Fruit fly (Drosophila melanogaster) whole organism, adult: ENCODE data around the gene Gli.

Experiments used
- CG11617 ChIP-seq: fragments of 200-800 bp; sonication (Bioruptor generic); optimal IDR thresholded peaks from 2 replicates; lab custom pipeline; 2017; ENCODE audit warnings: mild to moderate bottlenecking, missing biosample characterization, missing genetic modification reagents, missing genetic modification characterization
- CG12768 ChIP-seq: fragments of 200-800 bp; sonication (Bioruptor generic); optimal IDR thresholded peaks from 2 replicates; lab custom pipeline; 2017; ENCODE audit warnings: missing biosample characterization, missing genetic modification characterization, mild to moderate bottlenecking, moderate library complexity, missing genetic modification reagents
- CG14711 ChIP-seq: fragments of 200-800 bp; sonication (Bioruptor generic); optimal IDR thresholded peaks from 2 replicates; lab custom pipeline; 2018; ENCODE audit warnings: missing biosample characterization, mild to moderate bottlenecking, missing genetic modification characterization, moderate library complexity
- CG1620 ChIP-seq: fragments of 200-800 bp; sonication (Bioruptor generic); optimal IDR thresholded peaks from 2 replicates; lab custom pipeline; 2016; ENCODE audit warnings: missing biosample characterization, missing genetic modification characterization
- CG33017 ChIP-seq: fragments of 200-800 bp; sonication (Bioruptor generic); optimal IDR thresholded peaks from 2 replicates; lab custom pipeline; 2018; ENCODE audit warnings: missing biosample characterization, mild to moderate bottlenecking, missing genetic modification characterization, moderate library complexity
- CG5204 ChIP-seq: fragments of 200-800 bp; sonication (Bioruptor generic); optimal IDR thresholded peaks from 2 replicates; lab custom pipeline; 2016; ENCODE audit warnings: missing biosample characterization, missing genetic modification characterization
- CG7045 ChIP-seq: fragments of 200-800 bp; sonication (Bioruptor generic); optimal IDR thresholded peaks from 2 replicates; lab custom pipeline; 2017; ENCODE audit warnings: missing biosample characterization, mild to moderate bottlenecking, missing genetic modification characterization
- CG7101 ChIP-seq: fragments of 200-800 bp; sonication (Bioruptor generic); optimal IDR thresholded peaks from 2 replicates; lab custom pipeline; 2018; ENCODE audit warnings: missing biosample characterization, mild to moderate bottlenecking, missing genetic modification characterization, moderate library complexity
- Clk ChIP-seq: fragments of 200-800 bp; sonication (Bioruptor generic); optimal IDR thresholded peaks from 2 replicates; lab custom pipeline; 2017; ENCODE audit warnings: missing biosample characterization, missing genetic modification characterization
- Crg-1 ChIP-seq: fragments of 200-800 bp; sonication (Bioruptor generic); optimal IDR thresholded peaks from 2 replicates; lab custom pipeline; 2016; ENCODE audit warnings: missing biosample characterization, missing genetic modification characterization
- Hr96 ChIP-seq: fragments of 200-800 bp; sonication (Bioruptor generic); optimal IDR thresholded peaks from 2 replicates; lab custom pipeline; 2016; ENCODE audit warnings: missing biosample characterization, missing genetic modification characterization
- Mnt ChIP-seq: fragments of 200-800 bp; sonication (Bioruptor generic); optimal IDR thresholded peaks from 2 replicates; lab custom pipeline; 2016; ENCODE audit warnings: missing biosample characterization, mild to moderate bottlenecking, missing genetic modification characterization
- bab1 ChIP-seq: fragments of 200-800 bp; sonication (Bioruptor generic); optimal IDR thresholded peaks from 3 replicates; lab custom pipeline; 2019; ENCODE audit warnings: missing biosample characterization, mild to moderate bottlenecking, missing genetic modification characterization, moderate library complexity
- cic ChIP-seq: fragments of 200-800 bp; sonication (Bioruptor generic); optimal IDR thresholded peaks from 2 replicates; lab custom pipeline; 2017; ENCODE audit warnings: missing biosample characterization, mild to moderate bottlenecking, missing genetic modification characterization, moderate library complexity
- cnc ChIP-seq, 2 experiments: fragments of >200 bp; optimal IDR thresholded peaks; 2 replicates each; lab custom pipeline; 2017
- kay ChIP-seq: fragments of 200-800 bp; sonication (Bioruptor generic); peaks from one replicate; lab custom pipeline; 2016; ENCODE audit warnings: missing biosample characterization, missing genetic modification characterization, borderline replicate concordance
- ovo ChIP-seq: fragments of 200-800 bp; sonication (Bioruptor generic); optimal IDR thresholded peaks from 2 replicates; lab custom pipeline; 2016; ENCODE audit warnings: missing biosample characterization, missing genetic modification characterization
- pad ChIP-seq: fragments of 200-800 bp; sonication (Bioruptor generic); optimal IDR thresholded peaks from 3 replicates; lab custom pipeline; 2017; ENCODE audit warnings: missing biosample characterization, missing genetic modification characterization, mild to moderate bottlenecking, moderate library complexity, missing genetic modification reagents
- tj ChIP-seq: fragments of 200-800 bp; sonication (Bioruptor generic); optimal IDR thresholded peaks from 3 replicates; lab custom pipeline; 2017; ENCODE audit warnings: missing biosample characterization, mild to moderate bottlenecking, missing genetic modification characterization, moderate library complexity
- toe ChIP-seq: fragments of 200-800 bp; sonication (Bioruptor generic); optimal IDR thresholded peaks from 2 replicates; lab custom pipeline; 2016; ENCODE audit warnings: missing biosample characterization, missing genetic modification characterization

Gene Gli

dm6 chr2L:15762466-15762865 is at the start of gene Gli:
Gli (minus strand) TSS chr2L:15762758.
- no peak for TF ChIP-seq CG14711
- TF ChIP-seq tj (GFP tag; lab: Kevin White, UChicago) = peak; percentile 68
- no peak for TF ChIP-seq CG1620 (GFP tag; lab: Kevin White, UChicago)
- TF ChIP-seq CG7101 (tag; lab: Kevin White, UChicago) = peak; percentile 22
- TF ChIP-seq Hr96 (GFP tag; lab: Kevin White, UChicago) = no peak
- TF ChIP-seq bab1 (GFP tag; lab: Kevin White, UChicago) = peak; percentile 28
- peak; percentile 53 for TF ChIP-seq cic (GFP tag; lab: Kevin White, UChicago)
- TF ChIP-seq Crg-1 (GFP tag; lab: Kevin White, UChicago) = no peak
- TF ChIP-seq CG33017 (tag; lab: Kevin White, UChicago) = peak; percentile 26
- peak; percentile 46 for TF ChIP-seq Mnt (GFP tag; lab: Kevin White, UChicago)

DNA sequence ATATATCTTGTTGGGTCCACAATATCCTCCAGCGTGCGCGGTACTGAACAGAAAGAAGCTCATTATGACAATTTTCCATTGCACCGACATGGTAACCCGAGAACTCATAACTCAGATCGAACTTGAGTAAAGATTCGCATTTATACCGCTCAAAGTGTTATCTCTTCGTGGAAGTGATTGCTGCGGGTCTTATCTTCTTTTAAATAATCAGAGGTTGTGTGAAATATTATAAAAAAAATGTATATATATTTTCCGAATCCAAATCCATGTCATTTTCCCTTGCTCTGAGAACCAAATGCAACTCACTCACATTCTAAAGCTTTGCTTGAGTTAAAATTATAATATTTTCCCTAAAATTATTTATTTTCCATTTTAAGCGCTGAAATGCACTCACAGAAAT is 49.5 kb upstream of the Gli start, which contains the start of gene CG42876:
Gene CG42876, minus strand, starts transcription at position 101 of the 400 bp plus-strand sequence.
- TF ChIP-seq tj (GFP tag; lab: Kevin White, UChicago) = no peak
- no peak for TF ChIP-seq Mnt (GFP tag; lab: Kevin White, UChicago)
- TF ChIP-seq CG5204 (GFP tag; lab: Kevin White, UChicago) = no peak
- no peak for TF ChIP-seq CG7045 (GFP tag; lab: Kevin White, UChicago)
- no peak for TF ChIP-seq Crg-1 (GFP tag; lab: Kevin White, UChicago)
- TF ChIP-seq CG14711 = no peak
- TF ChIP-seq Clk (GFP tag; lab: Kevin White, UChicago) = no peak
- no peak for TF ChIP-seq Hr96 (GFP tag; lab: Kevin White, UChicago)

DNA sequence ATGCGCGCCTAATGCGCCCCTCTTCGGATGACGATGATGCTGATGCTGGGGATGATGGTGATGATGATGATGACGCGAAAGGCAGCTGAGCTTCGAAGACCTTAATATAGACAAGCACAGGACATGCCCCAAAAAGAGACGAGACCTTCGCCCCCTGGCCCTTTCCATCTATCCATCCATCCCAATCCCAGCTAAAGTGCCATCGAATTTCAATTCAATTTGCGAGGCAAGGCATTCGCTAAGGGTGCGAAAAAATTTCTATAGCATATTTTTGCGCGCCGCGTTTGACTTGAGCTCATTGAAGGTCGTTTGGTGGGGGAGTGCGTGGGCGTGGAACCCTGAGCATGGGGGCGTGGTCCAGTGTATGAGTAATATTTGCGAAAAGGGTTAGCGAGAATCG is 33.7 kb upstream of the Gli start:
- TF ChIP-seq tj (GFP tag; lab: Kevin White, UChicago) (no peak), CG7101 (tag; lab: Kevin White, UChicago) (no peak), CG7045 (GFP tag; lab: Kevin White, UChicago) (no peak), CG11617 (GFP tag; lab: Kevin White, UChicago) (no peak), Crg-1 (GFP tag; lab: Kevin White, UChicago) (no peak), toe (GFP tag; lab: Kevin White, UChicago) (no peak), ovo (GFP tag; lab: Kevin White, UChicago) (no peak)

dm6 chr2L:15783785-15784184 is 21.2 kb upstream of the Gli start, which contains the start of gene t-Grip91:
t-Grip91 (plus strand) TSS chr2L:15784085.
- TF ChIP-seq CG1620 (GFP tag; lab: Kevin White, UChicago) (no peak), CG14711 (no peak), Crg-1 (GFP tag; lab: Kevin White, UChicago) (no peak), CG5204 (GFP tag; lab: Kevin White, UChicago) (no peak), CG7101 (tag; lab: Kevin White, UChicago) (no peak), kay (GFP tag; lab: Kevin White, UChicago) (no peak), Clk (GFP tag; lab: Kevin White, UChicago) (no peak), ovo (GFP tag; lab: Kevin White, UChicago) (no peak), tj (GFP tag; lab: Kevin White, UChicago) (no peak), Hr96 (GFP tag; lab: Kevin White, UChicago) (no peak), CG7045 (GFP tag; lab: Kevin White, UChicago) (no peak), toe (GFP tag; lab: Kevin White, UChicago) (no peak), Mnt (GFP tag; lab: Kevin White, UChicago) (no peak), CG11617 (GFP tag; lab: Kevin White, UChicago) (no peak), cnc (optimal IDR thresholded peaks at IDR 0.05; lab: Kevin White, UChicago) (no peak), bab1 (GFP tag; lab: Kevin White, UChicago) (no peak), CG33017 (tag; lab: Kevin White, UChicago) (no peak), CG12768 (GFP tag; lab: Kevin White, UChicago) (no peak), cic (GFP tag; lab: Kevin White, UChicago) (no peak), pad (no peak)

dm6 chr2L:15782996-15783395 is 20.4 kb upstream of the Gli start:
- TF ChIP-seq CG33017 (tag; lab: Kevin White, UChicago) (no peak), cic (GFP tag; lab: Kevin White, UChicago) (no peak), Mnt (GFP tag; lab: Kevin White, UChicago) (no peak), CG1620 (GFP tag; lab: Kevin White, UChicago) (no peak), cnc (optimal IDR thresholded peaks at IDR 0.05; lab: Kevin White, UChicago) (no peak), pad (no peak), CG7101 (tag; lab: Kevin White, UChicago) (no peak), toe (GFP tag; lab: Kevin White, UChicago) (no peak), kay (GFP tag; lab: Kevin White, UChicago) (no peak), CG14711 (no peak), tj (GFP tag; lab: Kevin White, UChicago) (no peak), CG12768 (GFP tag; lab: Kevin White, UChicago) (no peak), CG5204 (GFP tag; lab: Kevin White, UChicago) (no peak), bab1 (GFP tag; lab: Kevin White, UChicago) (no peak), Hr96 (GFP tag; lab: Kevin White, UChicago) (no peak), CG7045 (GFP tag; lab: Kevin White, UChicago) (no peak)

DNA sequence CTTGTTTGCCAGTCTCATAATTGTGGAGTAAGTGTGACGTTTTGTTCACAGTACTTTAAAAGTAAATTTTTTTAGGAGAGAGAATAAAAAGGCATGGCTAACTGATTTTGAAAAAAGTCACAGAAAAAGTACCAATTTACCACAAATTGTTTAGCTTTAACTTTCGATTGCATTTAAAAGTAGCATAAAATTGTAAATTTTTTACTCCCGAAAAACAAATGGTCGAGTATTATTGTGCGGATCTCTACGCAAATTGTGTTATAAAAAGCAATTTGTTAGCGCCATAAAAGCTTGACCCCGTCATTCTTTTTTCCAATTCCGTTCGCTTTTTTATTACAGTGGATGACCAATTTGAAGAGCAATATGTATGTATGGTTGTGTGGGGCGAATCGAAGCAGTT is 14.2 kb upstream of the Gli start, which contains the start of gene CG43760:
Gene CG43760, minus strand, starts transcription at position 101 of the 400 bp plus-strand sequence.
- TF ChIP-seq cic (GFP tag; lab: Kevin White, UChicago) (no peak), Clk (GFP tag; lab: Kevin White, UChicago) (no peak), bab1 (GFP tag; lab: Kevin White, UChicago) (no peak), Hr96 (GFP tag; lab: Kevin White, UChicago) (no peak), tj (GFP tag; lab: Kevin White, UChicago) (no peak), Mnt (GFP tag; lab: Kevin White, UChicago) (no peak), toe (GFP tag; lab: Kevin White, UChicago) (no peak), CG14711 (no peak), kay (GFP tag; lab: Kevin White, UChicago) (no peak), CG1620 (GFP tag; lab: Kevin White, UChicago) (no peak), Crg-1 (GFP tag; lab: Kevin White, UChicago) (no peak), CG11617 (GFP tag; lab: Kevin White, UChicago) (no peak), pad (no peak), CG33017 (tag; lab: Kevin White, UChicago) (no peak), CG5204 (GFP tag; lab: Kevin White, UChicago) (no peak), CG12768 (GFP tag; lab: Kevin White, UChicago) (no peak), cnc (optimal IDR thresholded peaks at IDR 0.05; lab: Kevin White, UChicago) (no peak)
